Fruit fly (Drosophila melanogaster) whole organism, pupa: ENCODE results near the gene CG45101.

Source experiments
- CG10348 ChIP-seq: fragments of 200-800 bp; sonication (Bioruptor generic); IDR thresholded peaks from 2 replicates; pipeline ENCODE4 v1.3.6; 2022; ENCODE audit warnings: missing biosample characterization, missing genetic modification characterization
- CG12605 ChIP-seq: fragments of 200-800 bp; sonication (Bioruptor generic); IDR thresholded peaks from 2 replicates; pipeline ENCODE4 v1.3.6; 2022; ENCODE audit warnings: missing biosample characterization, missing genetic modification characterization
- CG13204 ChIP-seq: fragments of 200-800 bp; sonication (Bioruptor generic); optimal IDR thresholded peaks from 2 replicates; lab custom pipeline; 2018; ENCODE audit warnings: missing biosample characterization, mild to moderate bottlenecking, missing genetic modification characterization, moderate library complexity
- CG14655 ChIP-seq: fragments of 200-800 bp; sonication (Bioruptor generic); optimal IDR thresholded peaks from 3 replicates; lab custom pipeline; 2017; ENCODE audit warnings: mild to moderate bottlenecking, missing biosample characterization, missing genetic modification reagents, missing genetic modification characterization
- CG15710 ChIP-seq: fragments of 200-800 bp; sonication (Bioruptor generic); optimal IDR thresholded peaks from 2 replicates; lab custom pipeline; 2018; ENCODE audit warnings: missing biosample characterization, mild to moderate bottlenecking, missing genetic modification characterization, moderate library complexity
- CG17806 ChIP-seq: fragments of 200-800 bp; sonication (Bioruptor generic); optimal IDR thresholded peaks from 2 replicates; lab custom pipeline; 2018; ENCODE audit warnings: missing biosample characterization, mild to moderate bottlenecking, missing genetic modification characterization, moderate library complexity
- CG32121 ChIP-seq: fragments of 200-800 bp; sonication (Bioruptor generic); IDR thresholded peaks from 2 replicates; pipeline ENCODE4 v1.3.6; 2022; ENCODE audit warnings: missing biosample characterization, missing genetic modification characterization
- CG34367 ChIP-seq: fragments of 200-800 bp; sonication (Bioruptor generic); optimal IDR thresholded peaks from 2 replicates; lab custom pipeline; 2018; ENCODE audit warnings: missing biosample characterization, mild to moderate bottlenecking, missing genetic modification characterization
- CG4496 ChIP-seq: fragments of 200-800 bp; sonication (Bioruptor generic); IDR thresholded peaks from 3 replicates; pipeline ENCODE4 v1.3.6; 2022; ENCODE audit warnings: missing biosample characterization, missing genetic modification characterization
- CG8159 ChIP-seq: fragments of 200-800 bp; sonication (Bioruptor generic); optimal IDR thresholded peaks from 3 replicates; lab custom pipeline; 2018; ENCODE audit warnings: missing biosample characterization, mild to moderate bottlenecking, missing genetic modification characterization, moderate library complexity
- CG8301 ChIP-seq: fragments of 200-800 bp; sonication (Bioruptor generic); optimal IDR thresholded peaks from 2 replicates; lab custom pipeline; 2018; ENCODE audit warnings: missing biosample characterization, mild to moderate bottlenecking, missing genetic modification characterization
- CG9948 ChIP-seq: fragments of 200-800 bp; sonication (Bioruptor generic); optimal IDR thresholded peaks from 2 replicates; lab custom pipeline; 2018; ENCODE audit warnings: missing biosample characterization, mild to moderate bottlenecking, missing genetic modification characterization, moderate library complexity
- D1 ChIP-seq: fragments of 200-800 bp; sonication (Bioruptor generic); optimal IDR thresholded peaks from 2 replicates; lab custom pipeline; 2018; ENCODE audit warnings: missing biosample characterization, mild to moderate bottlenecking, missing genetic modification characterization, moderate library complexity
- EcR ChIP-seq: fragments of 200-800 bp; sonication (Bioruptor generic); optimal IDR thresholded peaks from 3 replicates; lab custom pipeline; 2019; ENCODE audit warnings: missing biosample characterization, missing genetic modification characterization, mild to moderate bottlenecking, moderate library complexity, missing genetic modification reagents
- Ets98B ChIP-seq: fragments of 200-800 bp; sonication (Bioruptor generic); IDR thresholded peaks from 2 replicates; pipeline ENCODE4 v1.3.6; 2022; ENCODE audit warnings: missing biosample characterization, missing genetic modification characterization
- Pif1A ChIP-seq: fragments of 200-800 bp; sonication (Bioruptor generic); optimal IDR thresholded peaks from 3 replicates; lab custom pipeline; 2016; ENCODE audit warnings: missing biosample characterization, missing genetic modification characterization
- Pif1B ChIP-seq: fragments of 200-800 bp; sonication (Bioruptor generic); optimal IDR thresholded peaks from 3 replicates; lab custom pipeline; 2016; ENCODE audit warnings: missing biosample characterization, missing genetic modification characterization
- Snoo ChIP-seq: fragments of 200-800 bp; sonication (Bioruptor generic); optimal IDR thresholded peaks from 3 replicates; lab custom pipeline; 2017; ENCODE audit warnings: missing biosample characterization, mild to moderate bottlenecking, missing genetic modification characterization, inconsistent platforms
- fd96Ca ChIP-seq: fragments of 200-800 bp; sonication (Bioruptor generic); IDR thresholded peaks from 3 replicates; pipeline ENCODE4 v1.3.6; 2022; ENCODE audit warnings: missing biosample characterization, missing genetic modification characterization
- gl ChIP-seq: fragments of 200-800 bp; sonication (Bioruptor generic); optimal IDR thresholded peaks from 2 replicates; lab custom pipeline; 2018; ENCODE audit warnings: missing biosample characterization, mild to moderate bottlenecking, missing genetic modification characterization
- rn ChIP-seq: fragments of 200-800 bp; sonication (Bioruptor generic); IDR thresholded peaks from 2 replicates; pipeline ENCODE4 v1.3.6; 2022; ENCODE audit warnings: missing biosample characterization, missing genetic modification characterization

The CG45101 gene

dm6 chr3L:11107432-11107831 lies 42.6 kb downstream of the CG45101 start, which contains the start of gene CG32073:
CG32073 (minus strand) TSS chr3L:11107582.
- no peak for TF ChIP-seq CG8159 (tag; lab: Kevin White, UChicago)
- no peak for TF ChIP-seq CG8301
- no peak for TF ChIP-seq EcR (GFP tag; lab: Kevin White, UChicago)
- no peak for TF ChIP-seq CG12605 (GFP tag; lab: Robert Waterston, UW)
- no peak for TF ChIP-seq CG15710 (tag; lab: Kevin White, UChicago)
- no peak for TF ChIP-seq Ets98B
- no peak for TF ChIP-seq Snoo (tag; lab: Kevin White, UChicago)
- TF ChIP-seq gl (tag; lab: Kevin White, UChicago): no peak
- no peak for TF ChIP-seq D1
- no peak for TF ChIP-seq CG4496 (GFP tag; lab: Robert Waterston, UW)
- TF ChIP-seq CG14655: no peak
- TF ChIP-seq rn (GFP tag; lab: Robert Waterston, UW): no peak
- no peak for TF ChIP-seq CG9948 (tag; lab: Kevin White, UChicago)
- no peak for TF ChIP-seq CG17806 (tag; lab: Kevin White, UChicago)

DNA sequence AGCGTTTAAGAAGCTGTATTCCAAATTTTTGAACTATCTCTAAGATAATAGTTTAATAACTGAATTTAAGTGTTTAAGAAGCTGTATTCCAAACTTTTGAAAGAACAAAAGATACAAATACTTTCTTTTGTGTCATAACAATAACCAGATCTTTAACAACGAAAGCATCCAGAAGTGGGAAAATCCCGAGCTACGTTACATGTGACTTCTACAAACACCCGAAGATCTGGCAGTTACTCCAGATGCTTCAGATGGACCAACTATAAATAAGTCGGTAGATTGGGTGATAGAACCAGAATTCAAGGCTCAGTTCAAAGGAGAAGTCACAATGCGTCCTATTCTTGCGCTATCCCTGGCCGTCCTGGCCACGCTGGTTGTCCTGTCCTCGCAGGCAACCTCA lies 43.1 kb downstream of the CG45101 start, which contains the start of gene CG12522:
Gene CG12522, plus strand, starts transcription at position 301 of the 400 bp plus-strand sequence.
- TF ChIP-seq CG9948 (tag; lab: Kevin White, UChicago) (no peak), EcR (GFP tag; lab: Kevin White, UChicago) (no peak), CG32121 (GFP tag; lab: Robert Waterston, UW) (no peak), CG8301 (no peak), D1 (no peak), gl (tag; lab: Kevin White, UChicago) (no peak), CG10348 (no peak), rn (GFP tag; lab: Robert Waterston, UW) (no peak), Snoo (tag; lab: Kevin White, UChicago) (no peak), CG17806 (tag; lab: Kevin White, UChicago) (no peak), Ets98B (no peak), CG12605 (GFP tag; lab: Robert Waterston, UW) (no peak), Pif1B (GFP tag; lab: Kevin White, UChicago) (no peak), CG34367 (tag; lab: Kevin White, UChicago) (no peak), CG8159 (tag; lab: Kevin White, UChicago) (no peak), Pif1A (GFP tag; lab: Kevin White, UChicago) (no peak), CG14655 (no peak), CG13204 (GFP tag; lab: Kevin White, UChicago) (no peak), CG15710 (tag; lab: Kevin White, UChicago) (no peak)
- TF ChIP-seq, all 21 proteins: peak for 0

DNA sequence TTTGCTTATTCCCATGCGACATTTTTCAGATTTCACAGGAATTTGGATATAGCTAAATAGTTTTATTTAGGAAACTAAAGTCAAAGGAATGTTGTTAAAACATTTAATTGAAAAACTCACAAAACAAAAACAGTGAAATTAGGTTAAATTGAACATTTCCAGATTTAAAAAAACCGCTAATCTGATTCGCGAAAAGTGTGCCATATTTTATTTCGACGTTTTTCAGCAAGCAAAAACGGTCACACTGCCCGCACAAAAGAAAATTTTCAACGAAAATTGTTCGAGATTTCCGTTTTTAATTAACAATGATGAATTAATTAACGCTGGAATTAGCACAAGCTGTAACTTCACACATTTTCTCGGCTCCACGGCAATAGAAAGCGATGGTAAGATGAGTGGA lies 44.7 kb downstream of the CG45101 start, which contains the start of the genes CG34012 and emei:
Gene CG34012, minus strand, starts transcription at position 52 of the 400 bp plus-strand sequence.
Gene emei, plus strand, starts transcription at position 237 of the 400 bp plus-strand sequence.
- TF ChIP-seq CG13204 (GFP tag; lab: Kevin White, UChicago): no peak
- TF ChIP-seq D1: no peak
- no peak for TF ChIP-seq CG14655
- TF ChIP-seq EcR (GFP tag; lab: Kevin White, UChicago): no peak
- TF ChIP-seq CG8159 (tag; lab: Kevin White, UChicago): no peak
- TF ChIP-seq Pif1A (GFP tag; lab: Kevin White, UChicago): no peak
- TF ChIP-seq Snoo (tag; lab: Kevin White, UChicago): no peak
- TF ChIP-seq Pif1B (GFP tag; lab: Kevin White, UChicago): no peak

dm6 chr3L:11112427-11112826 lies 47.6 kb downstream of the CG45101 start:
- TF ChIP-seq CG9948 (tag; lab: Kevin White, UChicago) (no peak), rn (GFP tag; lab: Robert Waterston, UW) (peak; percentile 46; the same call in 1 of the 2 replicates), CG12605 (GFP tag; lab: Robert Waterston, UW) (no peak), CG17806 (tag; lab: Kevin White, UChicago) (no peak)

DNA sequence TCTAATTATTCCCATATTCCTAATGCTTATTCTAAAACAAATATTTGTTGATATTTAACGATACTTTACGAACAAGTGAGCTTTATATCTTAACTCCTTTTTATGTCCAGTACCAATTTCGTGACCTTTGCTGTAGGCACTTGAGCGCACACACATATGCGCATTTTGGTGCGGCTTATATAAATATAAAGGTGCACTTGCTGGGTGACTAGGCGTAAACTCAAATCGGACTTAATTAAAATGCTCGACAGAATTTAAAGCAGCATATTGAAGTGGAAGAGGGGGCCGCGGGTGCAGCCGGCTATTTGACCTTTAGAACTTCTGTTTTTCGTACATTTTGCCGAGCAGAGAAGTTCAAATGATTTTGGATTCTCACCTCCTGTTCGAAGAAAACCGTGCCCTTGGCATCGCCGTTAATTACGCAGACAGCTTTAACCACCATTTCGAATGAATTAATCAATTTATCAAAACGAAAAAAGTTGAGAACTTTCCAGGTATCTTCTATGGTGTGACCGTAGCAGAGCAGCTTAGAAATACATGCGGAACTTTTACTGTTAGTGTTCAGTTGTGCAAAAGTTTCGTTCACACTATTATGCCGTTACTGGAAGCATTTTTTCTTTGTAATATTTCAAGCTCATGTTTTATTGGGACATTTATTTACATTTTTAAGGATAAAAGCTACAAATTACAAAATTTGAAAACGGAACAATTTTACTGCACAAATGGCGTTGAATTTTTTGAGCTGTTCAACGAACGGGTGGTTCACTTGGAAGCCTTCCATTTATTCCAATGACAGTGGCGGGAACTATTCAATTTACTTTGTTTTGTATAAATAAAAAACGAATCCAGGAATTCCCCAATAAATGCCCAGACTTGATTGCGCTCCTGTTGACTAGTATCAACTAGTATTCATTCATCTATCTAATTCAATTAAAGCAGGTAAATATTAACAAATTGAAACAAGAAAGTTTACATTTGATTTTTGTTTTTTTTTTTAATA lies 48.7 kb downstream of the CG45101 start, which contains the start of gene Sod1:
Gene Sod1, minus strand, starts transcription at position 543 of the 1,000 bp plus-strand sequence.
- peak; percentile 63 for TF ChIP-seq CG12605 (GFP tag; lab: Robert Waterston, UW)
- TF ChIP-seq D1: no peak
- peak; percentile 62; the same call in 1 of the 3 replicates for TF ChIP-seq CG4496 (GFP tag; lab: Robert Waterston, UW)
- no peak for TF ChIP-seq CG10348
- peak; percentile 41 for TF ChIP-seq CG8159 (tag; lab: Kevin White, UChicago)
- TF ChIP-seq fd96Ca (GFP tag; lab: Robert Waterston, UW): no peak
- peak; percentile 41 for TF ChIP-seq CG15710 (tag; lab: Kevin White, UChicago)
- no peak for TF ChIP-seq CG13204 (GFP tag; lab: Kevin White, UChicago)
- TF ChIP-seq Ets98B: peak; percentile 58; the same call in 1 of the 2 replicates
- peak; percentile 78 for TF ChIP-seq EcR (GFP tag; lab: Kevin White, UChicago)
- no peak for TF ChIP-seq CG9948 (tag; lab: Kevin White, UChicago)
- peak; percentile 76 for TF ChIP-seq gl (tag; lab: Kevin White, UChicago)
- TF ChIP-seq CG32121 (GFP tag; lab: Robert Waterston, UW): no peak
- TF ChIP-seq rn (GFP tag; lab: Robert Waterston, UW): no peak
- peak; percentile 65 for TF ChIP-seq Snoo (tag; lab: Kevin White, UChicago)
- TF ChIP-seq CG14655: no peak
- TF ChIP-seq CG8301: peak; percentile 46
- TF ChIP-seq Pif1B (GFP tag; lab: Kevin White, UChicago): peak; percentile 51
- peak; percentile 74 for TF ChIP-seq Pif1A (GFP tag; lab: Kevin White, UChicago)
- TF ChIP-seq CG34367 (tag; lab: Kevin White, UChicago): peak; percentile 53
- TF ChIP-seq CG17806 (tag; lab: Kevin White, UChicago): no peak
- TF ChIP-seq, all 21 proteins: peak for 12
